Worm (Caenorhabditis elegans) whole organism, L4 larva: ENCODE data around the gene F28C6.8.

ENCODE experiments used
- F49E8.2 ChIP-seq: sonication (generic microtip); optimal IDR thresholded peaks from 2 replicates; lab custom pipeline; 2016; ENCODE audit warnings: missing compliant biosample characterization, mild to moderate bottlenecking, missing genetic modification characterization, borderline replicate concordance
- T26A8.4 ChIP-seq: fragments of 200-800 bp; sonication (Bioruptor generic); IDR thresholded peaks from 2 replicates; pipeline ENCODE4 v1.3.6; 2022; ENCODE audit warnings: missing genetic modification characterization, missing compliant biosample characterization
- Y105C5A.15 ChIP-seq: fragments of 200-800 bp; sonication (Bioruptor generic); IDR thresholded peaks from 2 replicates; pipeline ENCODE4 v1.3.6; 2022; ENCODE audit warnings: missing genetic modification characterization, missing compliant biosample characterization
- Y5F2A.4 ChIP-seq: fragments of 200-800 bp; sonication (Bioruptor generic); optimal IDR thresholded peaks from 2 replicates; lab custom pipeline; 2018; ENCODE audit warnings: mild to moderate bottlenecking, missing genetic modification characterization, missing compliant biosample characterization
- Y75B8A.6 ChIP-seq: fragments of 200-800 bp; sonication (Bioruptor generic); IDR thresholded peaks from 2 replicates; pipeline ENCODE4 v1.3.6; 2022; ENCODE audit warnings: missing genetic modification reagents, missing genetic modification characterization, missing compliant biosample characterization
- ZK546.5 ChIP-seq, 2 experiments: sonication (generic microtip); optimal IDR thresholded peaks; 2 replicates each; lab custom pipeline; 2017; ENCODE audit warnings: missing biosample characterization in 2 of 2, missing genetic modification characterization in 2 of 2
- aha-1 ChIP-seq: fragments of 150-350 bp; peaks from one replicate; lab custom pipeline; 2014; ENCODE audit warnings: missing biosample characterization, missing genetic modification characterization
- ama-1 ChIP-seq: fragments of 150-350 bp; optimal IDR thresholded peaks from 2 replicates; lab custom pipeline; 2014; ENCODE audit warnings: inconsistent platforms, mixed read lengths
- arid-1 ChIP-seq: fragments of 200-800 bp; sonication (Bioruptor generic); conservative IDR thresholded peaks from 2 replicates; pipeline ENCODE4 v1.3.6; 2022; ENCODE audit warnings: missing genetic modification reagents, missing genetic modification characterization, missing compliant biosample characterization
- attf-4 ChIP-seq: sonication (generic microtip); optimal IDR thresholded peaks from 3 replicates; lab custom pipeline; 2017; ENCODE audit warnings: missing biosample characterization, missing genetic modification characterization
- ceh-28 ChIP-seq: fragments of 150-350 bp; optimal IDR thresholded peaks from 2 replicates; lab custom pipeline; 2014; ENCODE audit warnings: missing biosample characterization, missing genetic modification reagents, missing genetic modification characterization
- ceh-44 ChIP-seq: fragments of 200-800 bp; sonication (Bioruptor generic); IDR thresholded peaks from 2 replicates; pipeline ENCODE4 v1.3.6; 2022; ENCODE audit warnings: missing genetic modification reagents, missing genetic modification characterization, missing compliant biosample characterization
- ceh-62 ChIP-seq: sonication (generic microtip); optimal IDR thresholded peaks from 2 replicates; lab custom pipeline; 2017; ENCODE audit warnings: missing biosample characterization, missing genetic modification characterization
- ctbp-1 ChIP-seq: fragments of 200-800 bp; sonication (Bioruptor generic); IDR thresholded peaks from 2 replicates; pipeline ENCODE4 v1.3.6; 2022; ENCODE audit warnings: missing genetic modification reagents, missing genetic modification characterization, missing compliant biosample characterization
- daf-19 ChIP-seq: fragments of 200-800 bp; sonication (Bioruptor generic); conservative IDR thresholded peaks from 2 replicates; pipeline ENCODE4 v1.3.6; 2022; ENCODE audit warnings: missing genetic modification characterization, missing compliant biosample characterization
- dmd-8 ChIP-seq: fragments of 200-800 bp; sonication (Bioruptor generic); IDR thresholded peaks from 2 replicates; pipeline ENCODE4 v1.3.6; 2022; ENCODE audit warnings: missing genetic modification characterization, missing compliant biosample characterization
- dmd-9 ChIP-seq: fragments of 200-800 bp; sonication (Bioruptor generic); IDR thresholded peaks from 2 replicates; pipeline ENCODE4 v1.3.6; 2022; ENCODE audit warnings: missing genetic modification reagents, missing genetic modification characterization, missing compliant biosample characterization
- dpl-1 ChIP-seq: fragments of 150-350 bp; optimal IDR thresholded peaks from 2 replicates; lab custom pipeline; 2014; ENCODE audit warnings: missing biosample characterization, missing genetic modification reagents, missing genetic modification characterization
- dve-1 ChIP-seq: sonication (generic microtip); optimal IDR thresholded peaks from 2 replicates; lab custom pipeline; 2017; ENCODE audit warnings: antibody characterized with exemption, mild to moderate bottlenecking, missing genetic modification characterization, missing compliant biosample characterization; ENCODE audit not compliant: insufficient read depth
- egl-27 ChIP-seq: sonication (generic microtip); optimal IDR thresholded peaks from 3 replicates; lab custom pipeline; 2017; ENCODE audit warnings: missing biosample characterization, missing genetic modification reagents, missing genetic modification characterization
- egl-43 ChIP-seq: fragments of 200-800 bp; sonication (Bioruptor generic); IDR thresholded peaks from 2 replicates; pipeline ENCODE4 v1.3.6; 2022; ENCODE audit warnings: missing genetic modification reagents, missing genetic modification characterization, missing compliant biosample characterization
- fkh-10 ChIP-seq: fragments of 150-350 bp; optimal IDR thresholded peaks from 2 replicates; lab custom pipeline; 2014; ENCODE audit warnings: missing biosample characterization, missing genetic modification reagents, missing genetic modification characterization
- hlh-11 ChIP-seq: fragments of 200-800 bp; sonication (Bioruptor generic); optimal IDR thresholded peaks from 2 replicates; lab custom pipeline; 2018; ENCODE audit warnings: mild to moderate bottlenecking, missing genetic modification characterization, missing compliant biosample characterization
- hmg-1.1 ChIP-seq: fragments of 200-800 bp; sonication (Bioruptor generic); IDR thresholded peaks from 2 replicates; pipeline ENCODE4 v1.3.6; 2022; ENCODE audit warnings: missing genetic modification reagents, missing genetic modification characterization, missing compliant biosample characterization
- lin-13 ChIP-seq: fragments of 150-350 bp; optimal IDR thresholded peaks from 2 replicates; lab custom pipeline; 2014; ENCODE audit warnings: missing biosample characterization, missing genetic modification reagents, missing genetic modification characterization
- lin-38 ChIP-seq: fragments of 200-800 bp; sonication (Bioruptor generic); IDR thresholded peaks from 2 replicates; pipeline ENCODE4 v1.3.6; 2022; ENCODE audit warnings: missing genetic modification reagents, missing genetic modification characterization, missing compliant biosample characterization
- lsy-2 ChIP-seq, 2 experiments: fragments of 150-350 bp in 1 of 2; sonication (generic microtip) in 1 of 2; optimal IDR thresholded peaks; 2 replicates each; lab custom pipeline; 2014 to 2017; ENCODE audit warnings: missing biosample characterization in 2 of 2, missing genetic modification characterization in 2 of 2
- madf-5 ChIP-seq, 2 experiments: fragments of 200-800 bp; sonication (Bioruptor generic); IDR thresholded peaks; 2 replicates each; pipeline ENCODE4 v1.3.6; 2022; ENCODE audit warnings: missing compliant biosample characterization in 2 of 2, missing genetic modification characterization in 2 of 2
- mdt-29 ChIP-seq: fragments of 200-800 bp; sonication (Bioruptor generic); IDR thresholded peaks from 2 replicates; pipeline ENCODE4 v1.3.6; 2022; ENCODE audit warnings: missing genetic modification reagents, missing genetic modification characterization, missing compliant biosample characterization
- mes-2 ChIP-seq: sonication (generic microtip); optimal IDR thresholded peaks from 2 replicates; lab custom pipeline; 2016; ENCODE audit warnings: missing genotype, mild to moderate bottlenecking, missing genetic modification characterization, missing compliant biosample characterization; ENCODE audit not compliant: poor library complexity, severe bottlenecking
- nhr-11 ChIP-seq: fragments of 150-350 bp; optimal IDR thresholded peaks from 2 replicates; lab custom pipeline; 2014; ENCODE audit warnings: missing biosample characterization, missing genetic modification characterization
- nhr-111 ChIP-seq: fragments of 200-800 bp; sonication (Bioruptor generic); optimal IDR thresholded peaks from 2 replicates; lab custom pipeline; 2018; ENCODE audit warnings: mild to moderate bottlenecking, missing genetic modification characterization, missing compliant biosample characterization
- nhr-25 ChIP-seq: sonication (generic microtip); optimal IDR thresholded peaks from 2 replicates; lab custom pipeline; 2017; ENCODE audit warnings: missing genetic modification characterization, mild to moderate bottlenecking, missing compliant biosample characterization, antibody characterized with exemption, moderate library complexity, borderline replicate concordance; ENCODE audit not compliant: insufficient read depth
- nhr-28 ChIP-seq: fragments of 150-350 bp; optimal IDR thresholded peaks from 2 replicates; lab custom pipeline; 2014; ENCODE audit warnings: missing biosample characterization, missing genetic modification characterization
- nhr-6 ChIP-seq: fragments of 150-350 bp; optimal IDR thresholded peaks from 2 replicates; lab custom pipeline; 2014; ENCODE audit warnings: missing biosample characterization, missing genetic modification characterization
- nhr-77 ChIP-seq: fragments of 150-350 bp; optimal IDR thresholded peaks from 2 replicates; lab custom pipeline; 2014; ENCODE audit warnings: missing biosample characterization, missing genetic modification characterization
- pha-4 ChIP-seq, 2 experiments: fragments of 150-350 bp in 1 of 2; fragments of 200-800 bp in 1 of 2; sonication (Bioruptor generic) in 1 of 2; IDR thresholded peaks in 1 of 2; optimal IDR thresholded peaks in 1 of 2; 2 replicates each; pipeline versions ENCODE4 v1.3.6 to Lab custom; 2014 to 2022; ENCODE audit warnings: missing genetic modification characterization in 2 of 2, missing genetic modification reagents in 2 of 2, missing biosample characterization in 1 of 2, missing compliant biosample characterization in 1 of 2
- rbr-2 ChIP-seq: sonication (generic microtip); optimal IDR thresholded peaks from 2 replicates; lab custom pipeline; 2016; ENCODE audit warnings: missing genotype, missing genetic modification characterization, missing compliant biosample characterization
- set-16 ChIP-seq: fragments of 200-800 bp; sonication (Bioruptor generic); IDR thresholded peaks from 2 replicates; pipeline ENCODE4 v1.3.6; 2022; ENCODE audit warnings: missing genetic modification reagents, missing genetic modification characterization, missing compliant biosample characterization
- snpc-1.2 ChIP-seq: fragments of 200-800 bp; sonication (Bioruptor generic); IDR thresholded peaks from 2 replicates; pipeline ENCODE4 v1.3.6; 2022; ENCODE audit warnings: missing genetic modification reagents, missing genetic modification characterization, missing compliant biosample characterization
- spr-3 ChIP-seq: fragments of 200-800 bp; sonication (Bioruptor generic); optimal IDR thresholded peaks from 2 replicates; lab custom pipeline; 2018; ENCODE audit warnings: mild to moderate bottlenecking, missing genetic modification characterization, missing compliant biosample characterization
- tra-1 ChIP-seq: fragments of 200-800 bp; sonication (Bioruptor generic); IDR thresholded peaks from 2 replicates; pipeline ENCODE4 v1.3.6; 2022; ENCODE audit warnings: missing genetic modification reagents, missing genetic modification characterization, missing compliant biosample characterization
- zfp-2 ChIP-seq: sonication (generic microtip); optimal IDR thresholded peaks from 2 replicates; lab custom pipeline; 2016; ENCODE audit warnings: mild to moderate bottlenecking, missing genetic modification characterization, missing compliant biosample characterization
- ztf-11 ChIP-seq: fragments of 150-350 bp; optimal IDR thresholded peaks from 2 replicates; lab custom pipeline; 2014; ENCODE audit warnings: missing biosample characterization, missing genetic modification characterization

The F28C6.8 gene

ce11 chrII:8602337-8602944 is 4.2 kb upstream of the F28C6.8 start, which contains the start of the genes cpf-1 and rpl-26:
TSS of gene cpf-1 (minus strand) at chrII:8602440.
TSS of gene rpl-26 (plus strand) at chrII:8602785.
- no peak for TF ChIP-seq nhr-111 (GFP tag; lab: Kevin White, UChicago)
- TF ChIP-seq dmd-9 (GFP tag; lab: Robert Waterston, UW), result no peak
- TF ChIP-seq lsy-2 (tag; optimal IDR thresholded peaks at IDR 0.05; lab: Kevin White, UChicago), result peak in 1 of 2 experiments; percentile 89
- peak; percentile 63 for TF ChIP-seq lin-38 (GFP tag; lab: Robert Waterston, UW)
- peak; percentile 15 for TF ChIP-seq nhr-6 (tag; lab: Kevin White, UChicago)
- TF ChIP-seq egl-27, result no peak
- no peak for TF ChIP-seq dve-1 (tag; lab: Kevin White, UChicago)
- peak; percentile 78 for TF ChIP-seq mes-2 (tag; lab: Kevin White, UChicago)
- no peak for TF ChIP-seq set-16 (GFP tag; lab: Robert Waterston, UW)
- peak; percentile 32 for TF ChIP-seq rbr-2
- TF ChIP-seq zfp-2, result no peak
- peak; percentile 24 for TF ChIP-seq fkh-10 (GFP tag; lab: Kevin White, UChicago)
- TF ChIP-seq nhr-11, result peak; percentile 23
- TF ChIP-seq aha-1 (tag; lab: Kevin White, UChicago), result peak; percentile 61
- peak; percentile 28 for TF ChIP-seq hlh-11
- TF ChIP-seq T26A8.4 (GFP tag; lab: Robert Waterston, UW), result 0 out of 2 replicates have a peak, but pooled peaks have one; percentile 11
- TF ChIP-seq ceh-62 (tag; lab: Kevin White, UChicago), result no peak
- TF ChIP-seq dpl-1, result peak; percentile 70
- TF ChIP-seq hmg-1.1 (GFP tag; lab: Robert Waterston, UW), result 0 out of 2 replicates have a peak, but pooled peaks have one; percentile 21
- TF ChIP-seq nhr-28 (tag; lab: Kevin White, UChicago), result peak; percentile 78
- TF ChIP-seq nhr-77, result peak; percentile 57
- TF ChIP-seq snpc-1.2, result no peak

ce11 chrII:8603567-8604359 is 2.9 kb upstream of the F28C6.8 start, which contains the start of gene suf-1:
TSS of gene suf-1 (plus strand) at chrII:8603846.
- TF ChIP-seq ZK546.5 (tag; optimal IDR thresholded peaks at IDR 0.05; lab: Kevin White, UChicago) (no peak), attf-4 (peak; percentile 72), Y5F2A.4 (GFP tag; lab: Kevin White, UChicago) (peak; percentile 21), madf-5 (GFP tag; IDR thresholded peaks at IDR 0.05; lab: Robert Waterston, UW) (0 out of 4 replicates have a peak, but pooled peaks of 1 of the 2 experiments have one; percentile 3), egl-43 (GFP tag; lab: Robert Waterston, UW) (no peak), nhr-25 (peak; percentile 57), ceh-44 (no peak), lin-13 (GFP tag; lab: Kevin White, UChicago) (peak; percentile 68), spr-3 (peak; percentile 46), snpc-1.2 (peak; percentile 72), mdt-29 (0 out of 2 replicates have a peak, but pooled peaks have one; percentile 52), ceh-28 (tag; lab: Kevin White, UChicago) (no peak), pha-4 (GFP tag; IDR thresholded peaks at IDR 0.05; lab: Robert Waterston, UW) (peak; percentile 46; the same call in 1 of the 2 replicates), pha-4 (tag; optimal IDR thresholded peaks at IDR 0.05; lab: Kevin White, UChicago) (no peak), ztf-11 (tag; lab: Kevin White, UChicago) (no peak), Y75B8A.6 (GFP tag; lab: Robert Waterston, UW) (0 out of 2 replicates have a peak, but pooled peaks have one; percentile 23), mes-2 (tag; lab: Kevin White, UChicago) (peak; percentile 69), tra-1 (0 out of 2 replicates have a peak, but pooled peaks have one; percentile 47), daf-19 (GFP tag; lab: Robert Waterston, UW) (0 out of 2 replicates have a peak, but pooled peaks have one; percentile 49), F49E8.2 (tag; lab: Kevin White, UChicago) (peak; percentile 92), lin-38 (GFP tag; lab: Robert Waterston, UW) (peak; percentile 80), Y105C5A.15 (GFP tag; lab: Robert Waterston, UW) (0 out of 2 replicates have a peak, but pooled peaks have one; percentile 24), T26A8.4 (GFP tag; lab: Robert Waterston, UW) (peak; percentile 50), arid-1 (GFP tag; lab: Robert Waterston, UW) (peak; percentile 54; the same call in 1 of the 2 replicates), dmd-8 (GFP tag; lab: Robert Waterston, UW) (peak; percentile 56; the same call in 1 of the 2 replicates), rbr-2 (no peak), aha-1 (tag; lab: Kevin White, UChicago) (peak; percentile 80), ama-1 (lab: Kevin White, UChicago) (peak; percentile 36), dpl-1 (peak; percentile 30), ctbp-1 (GFP tag; lab: Robert Waterston, UW) (peak; percentile 36; the same call in 1 of the 2 replicates)
